Worm (Caenorhabditis elegans): ENCODE results near the gene C29F7.10.
"Not testable (repeated sequence)": the region's sequence is repeated elsewhere in the genome, so short reads cannot be mapped to it uniquely, and the experiment has no call there.

C29F7.10 gene

ce11 chrX:13448665-13449099, 17.4 kb upstream of the C29F7.10 start (continued):
- TF ChIP-seq mes-4 (tag; optimal IDR thresholded peaks at IDR 0.05) (peak; percentile 81), ZK185.1 (tag; optimal IDR thresholded peaks at IDR 0.05; ENCODE audit: poor library complexity, severe bottlenecking) (peak; percentile 76), tlf-1 (GFP tag; optimal IDR thresholded peaks at IDR 0.05) (peak; percentile 54), tbp1 (GFP tag; optimal IDR thresholded peaks at IDR 0.05) (peak; percentile 93), cebp-1 (GFP tag; IDR thresholded peaks at IDR 0.05) (peak; percentile 51), rpc-1 (optimal IDR thresholded peaks at IDR 0.05) (peak; percentile 94), rpc-1 (tag; optimal IDR thresholded peaks at IDR 0.05) (peak; percentile 97), K11D2.4 (GFP tag; IDR thresholded peaks at IDR 0.05) (peak; percentile 72; the same call in 1 of the 2 replicates), aptf-3 (GFP tag; IDR thresholded peaks at IDR 0.05) (0 out of 2 replicates have a peak, but pooled peaks have one; percentile 30), egrh-3 (GFP tag; IDR thresholded peaks at IDR 0.05) (peak; percentile 47; the same call in 1 of the 2 replicates), F57A8.1 (GFP tag; optimal IDR thresholded peaks at IDR 0.05) (peak; percentile 78), ceh-79 (tag; optimal IDR thresholded peaks at IDR 0.05) (peak; percentile 19), let-607 (tag; optimal IDR thresholded peaks at IDR 0.05) (peak; percentile 51 to 79), fkh-3 (tag; optimal IDR thresholded peaks at IDR 0.05) (peak; percentile 72), T07F8.4 (tag; optimal IDR thresholded peaks at IDR 0.05) (peak; percentile 75), Y53G8AR.9 (GFP tag; conservative IDR thresholded peaks at IDR 0.05) (peak; percentile 80), ekl-4 (GFP tag; IDR thresholded peaks at IDR 0.05) (peak; percentile 67), lin-35 (GFP tag; optimal IDR thresholded peaks at IDR 0.05) (peak in 1 of 3 experiments; percentile 67), mxl-1 (tag; optimal IDR thresholded peaks at IDR 0.05) (peak; percentile 89), ccch-3 (GFP tag; optimal IDR thresholded peaks at IDR 0.05) (peak; percentile 20), let-526 (GFP tag; IDR thresholded peaks at IDR 0.05) (peak; percentile 56; the same call in 1 of the 2 replicates), nhr-179 (tag; optimal IDR thresholded peaks at IDR 0.05) (peak; percentile 71), F22D6.2 (tag; optimal IDR thresholded peaks at IDR 0.05) (peak; percentile 66), snpc-4 (GFP tag; optimal IDR thresholded peaks at IDR 0.05) (peak; percentile 66), snpc-4 (tag; optimal IDR thresholded peaks at IDR 0.05) (peak in 3 of 4 experiments; percentile 68 to 80 (median 80)), hlh-12 (tag; optimal IDR thresholded peaks at IDR 0.05) (peak; percentile 84), F10E7.11 (tag; optimal IDR thresholded peaks at IDR 0.05) (peak; percentile 64), B0336.3 (GFP tag; IDR thresholded peaks at IDR 0.05) (peak; percentile 77; the same call in 1 of the 2 replicates), D2030.7 (GFP tag; IDR thresholded peaks at IDR 0.05) (peak; percentile 91), lir-1 (GFP tag; conservative IDR thresholded peaks at IDR 0.05) (peak; percentile 48; the same call in 1 of the 2 replicates), die-1 (tag; optimal IDR thresholded peaks at IDR 0.05) (peak; percentile 95), F52B5.7 (tag; optimal IDR thresholded peaks at IDR 0.05) (peak; percentile 62), Y56A3A.18 (GFP tag; IDR thresholded peaks at IDR 0.05) (peak; percentile 83), snpc-1.3 (tag; optimal IDR thresholded peaks at IDR 0.05; ENCODE audit: insufficient read depth) (peak; percentile 73), atf-7 (tag; optimal IDR thresholded peaks at IDR 0.05) (peak; percentile 80), T26A5.8 (tag; optimal IDR thresholded peaks at IDR 0.05) (peak; percentile 89), repo-1 (tag; optimal IDR thresholded peaks at IDR 0.05) (peak; percentile 85), unc-130 (GFP tag; optimal IDR thresholded peaks at IDR 0.05) (peak; percentile 14), aptf-2 (GFP tag; conservative IDR thresholded peaks at IDR 0.05) (0 out of 2 replicates have a peak, but pooled peaks have one; percentile 55), lag-1 (GFP tag; IDR thresholded peaks at IDR 0.05) (0 out of 2 replicates have a peak, but pooled peaks have one; percentile 7), chd-7 (tag; optimal IDR thresholded peaks at IDR 0.05) (peak; percentile 89), him-1 (tag; optimal IDR thresholded peaks at IDR 0.05) (peak; percentile 96), pbrm-1 (GFP tag; IDR thresholded peaks at IDR 0.05) (peak; percentile 92), B0035.1 (tag; optimal IDR thresholded peaks at IDR 0.05) (peak; percentile 86), ztf-22 (GFP tag; optimal IDR thresholded peaks at IDR 0.05) (peak; percentile 25), ets-4 (GFP tag; optimal IDR thresholded peaks at IDR 0.05) (peak; percentile 60), zim-3 (tag; optimal IDR thresholded peaks at IDR 0.05) (peak; percentile 56)
- not testable (repeated sequence) for TF ChIP-seq cebp-1 (tag; optimal IDR thresholded peaks at IDR 0.05)

Data from whole organism, young adult.